Worm (Caenorhabditis elegans) whole organism, young adult: ENCODE results near the gene rps-2.
A peak's percentile ranks its signal among the peaks of the same experiment; 100 is the strongest.

Experiments used
- B0019.2 ChIP-seq: fragments of 200-800 bp; sonication (Bioruptor generic); conservative IDR thresholded peaks from 2 replicates; pipeline ENCODE4 v1.3.6; 2022; ENCODE audit warnings: missing genetic modification reagents, missing genetic modification characterization, missing compliant biosample characterization
- B0035.1 ChIP-seq: sonication (generic microtip); optimal IDR thresholded peaks from 2 replicates; lab custom pipeline; 2016; ENCODE audit warnings: missing genetic modification characterization, mild to moderate bottlenecking, missing compliant biosample characterization, missing genotype, missing genetic modification reagents
- B0336.3 ChIP-seq: fragments of 200-800 bp; sonication (Bioruptor generic); IDR thresholded peaks from 2 replicates; pipeline ENCODE4 v1.3.6; 2022; ENCODE audit warnings: missing genetic modification characterization, missing compliant biosample characterization
- C06A6.2 ChIP-seq: fragments of 200-800 bp; sonication (Bioruptor generic); conservative IDR thresholded peaks from 2 replicates; pipeline ENCODE4 v1.3.6; 2022; ENCODE audit warnings: missing genetic modification characterization, missing compliant biosample characterization
- C17E4.6 ChIP-seq: fragments of 200-800 bp; sonication (Bioruptor generic); IDR thresholded peaks from 2 replicates; pipeline ENCODE4 v1.3.6; 2022; ENCODE audit warnings: missing genetic modification reagents, missing genetic modification characterization, missing compliant biosample characterization
- F57A8.1 ChIP-seq: fragments of 200-800 bp; sonication (Bioruptor generic); optimal IDR thresholded peaks from 2 replicates; lab custom pipeline; 2018; ENCODE audit warnings: mild to moderate bottlenecking, missing genetic modification characterization, moderate library complexity, missing compliant biosample characterization
- Y67H2A.10 ChIP-seq: fragments of 200-800 bp; sonication (Bioruptor generic); conservative IDR thresholded peaks from 2 replicates; pipeline ENCODE4 v1.3.6; 2022; ENCODE audit warnings: missing genetic modification reagents, missing genetic modification characterization, missing compliant biosample characterization
- Y95B8A.8 ChIP-seq: fragments of 200-800 bp; sonication (Bioruptor generic); IDR thresholded peaks from 2 replicates; pipeline ENCODE4 v1.3.6; 2022; ENCODE audit warnings: missing genetic modification reagents, missing genetic modification characterization, missing compliant biosample characterization
- akir-1 ChIP-seq: fragments of 200-800 bp; sonication (Bioruptor generic); optimal IDR thresholded peaks from 2 replicates; lab custom pipeline; 2018; ENCODE audit warnings: mild to moderate bottlenecking, missing genetic modification characterization, moderate library complexity, missing compliant biosample characterization
- attf-5 ChIP-seq: fragments of 200-800 bp; sonication (Bioruptor generic); optimal IDR thresholded peaks from 2 replicates; lab custom pipeline; 2018; ENCODE audit warnings: mild to moderate bottlenecking, missing genetic modification characterization, missing compliant biosample characterization
- attf-6 ChIP-seq: fragments of 200-800 bp; sonication (Bioruptor generic); IDR thresholded peaks from 2 replicates; pipeline ENCODE4 v1.3.6; 2022; ENCODE audit warnings: missing genetic modification reagents, missing genetic modification characterization, missing compliant biosample characterization
- bed-2 ChIP-seq: fragments of 200-800 bp; sonication (Bioruptor generic); IDR thresholded peaks from 2 replicates; pipeline ENCODE4 v1.3.6; 2022; ENCODE audit warnings: missing genetic modification reagents, missing genetic modification characterization, missing compliant biosample characterization
- ccch-3 ChIP-seq: fragments of 200-800 bp; sonication (Bioruptor generic); optimal IDR thresholded peaks from 2 replicates; lab custom pipeline; 2018; ENCODE audit warnings: mild to moderate bottlenecking, missing genetic modification characterization, missing compliant biosample characterization
- cebp-1 ChIP-seq, 2 experiments: fragments of 200-800 bp in 1 of 2; sonication (Bioruptor generic) in 1 of 2; sonication (generic microtip) in 1 of 2; IDR thresholded peaks in 1 of 2; optimal IDR thresholded peaks in 1 of 2; 2 replicates each; pipeline versions ENCODE4 v1.3.6 to Lab custom; 2017 to 2022; ENCODE audit warnings: missing compliant biosample characterization in 2 of 2, missing genetic modification characterization in 2 of 2, mild to moderate bottlenecking in 1 of 2, missing genetic modification reagents in 1 of 2, moderate library complexity in 1 of 2
- cebp-2 ChIP-seq: fragments of 200-800 bp; sonication (Bioruptor generic); IDR thresholded peaks from 2 replicates; pipeline ENCODE4 v1.3.6; 2022; ENCODE audit warnings: missing genetic modification characterization, missing compliant biosample characterization
- ceh-100 ChIP-seq: fragments of 200-800 bp; sonication (Bioruptor generic); IDR thresholded peaks from 2 replicates; pipeline ENCODE4 v1.3.6; 2022; ENCODE audit warnings: missing genetic modification reagents, missing genetic modification characterization, missing compliant biosample characterization
- ceh-79 ChIP-seq: sonication (generic microtip); optimal IDR thresholded peaks from 2 replicates; lab custom pipeline; 2017; ENCODE audit warnings: mild to moderate bottlenecking, missing genetic modification characterization, missing compliant biosample characterization
- chd-7 ChIP-seq: sonication (generic microtip); optimal IDR thresholded peaks from 2 replicates; lab custom pipeline; 2016; ENCODE audit warnings: mild to moderate bottlenecking, missing genetic modification characterization, moderate library complexity, missing compliant biosample characterization
- egl-18 ChIP-seq: fragments of 200-800 bp; sonication (Bioruptor generic); IDR thresholded peaks from 2 replicates; pipeline ENCODE4 v1.3.6; 2022; ENCODE audit warnings: missing genetic modification reagents, missing genetic modification characterization, missing compliant biosample characterization
- egrh-3 ChIP-seq: fragments of 200-800 bp; sonication (Bioruptor generic); IDR thresholded peaks from 2 replicates; pipeline ENCODE4 v1.3.6; 2022; ENCODE audit warnings: missing genetic modification reagents, missing genetic modification characterization, missing compliant biosample characterization
- gei-17 ChIP-seq: fragments of 200-800 bp; sonication (Bioruptor generic); optimal IDR thresholded peaks from 2 replicates; lab custom pipeline; 2018; ENCODE audit warnings: mild to moderate bottlenecking, missing genetic modification characterization, missing compliant biosample characterization
- him-1 ChIP-seq: sonication (generic microtip); optimal IDR thresholded peaks from 2 replicates; lab custom pipeline; 2016; ENCODE audit warnings: missing genotype, missing genetic modification reagents, missing genetic modification characterization, missing compliant biosample characterization
- hrde-1 ChIP-seq: sonication (generic microtip); optimal IDR thresholded peaks from 2 replicates; lab custom pipeline; 2016; ENCODE audit warnings: missing genetic modification characterization, mild to moderate bottlenecking, missing compliant biosample characterization, moderate library complexity, missing genotype, missing genetic modification reagents, borderline replicate concordance
- hsf-1 ChIP-seq: fragments of 200-800 bp; sonication (Bioruptor generic); IDR thresholded peaks from 2 replicates; pipeline ENCODE4 v1.3.6; 2022; ENCODE audit warnings: missing genetic modification reagents, missing genetic modification characterization, missing compliant biosample characterization
- lag-1 ChIP-seq: fragments of 200-800 bp; sonication (Bioruptor generic); IDR thresholded peaks from 2 replicates; pipeline ENCODE4 v1.3.6; 2022; ENCODE audit warnings: missing genetic modification reagents, missing genetic modification characterization, missing compliant biosample characterization
- let-607 ChIP-seq, 2 experiments: fragments of 200-800 bp in 1 of 2; sonication (Bioruptor generic) in 1 of 2; sonication (generic microtip) in 1 of 2; optimal IDR thresholded peaks; 2 replicates each; lab custom pipeline; 2016 to 2018; ENCODE audit warnings: mild to moderate bottlenecking in 2 of 2, missing compliant biosample characterization in 2 of 2, missing genetic modification characterization in 2 of 2, moderate library complexity in 2 of 2, missing genotype in 1 of 2
- lin-26 ChIP-seq: fragments of 200-800 bp; sonication (Bioruptor generic); IDR thresholded peaks from 2 replicates; pipeline ENCODE4 v1.3.6; 2022; ENCODE audit warnings: missing genetic modification reagents, missing genetic modification characterization, missing compliant biosample characterization
- lin-35 ChIP-seq, 3 experiments: fragments of 150-350 bp in 2 of 3; sonication (generic microtip) in 1 of 3; optimal IDR thresholded peaks; 2 replicates each; lab custom pipeline; 2014 to 2018; ENCODE audit warnings: missing biosample characterization in 3 of 3, missing genetic modification characterization in 3 of 3, missing genetic modification reagents in 3 of 3
- lin-40 ChIP-seq: sonication (generic microtip); optimal IDR thresholded peaks from 2 replicates; lab custom pipeline; 2016; ENCODE audit warnings: missing genetic modification characterization, mild to moderate bottlenecking, missing compliant biosample characterization, missing genotype, missing genetic modification reagents
- lsl-1 ChIP-seq: fragments of 200-800 bp; sonication (Bioruptor generic); optimal IDR thresholded peaks from 2 replicates; lab custom pipeline; 2018; ENCODE audit warnings: mild to moderate bottlenecking, missing genetic modification characterization, moderate library complexity, missing compliant biosample characterization
- madf-10 ChIP-seq: sonication (generic microtip); optimal IDR thresholded peaks from 2 replicates; lab custom pipeline; 2016; ENCODE audit warnings: mild to moderate bottlenecking, missing genetic modification characterization, missing compliant biosample characterization
- madf-3 ChIP-seq: fragments of 200-800 bp; sonication (Bioruptor generic); IDR thresholded peaks from 2 replicates; pipeline ENCODE4 v1.3.6; 2022; ENCODE audit warnings: missing genetic modification reagents, missing genetic modification characterization, missing compliant biosample characterization
- madf-6 ChIP-seq: fragments of 200-800 bp; sonication (Bioruptor generic); IDR thresholded peaks from 2 replicates; pipeline ENCODE4 v1.3.6; 2022; ENCODE audit warnings: missing genetic modification reagents, missing genetic modification characterization, missing compliant biosample characterization
- mcd-1 ChIP-seq: fragments of 200-800 bp; sonication (Bioruptor generic); IDR thresholded peaks from 2 replicates; pipeline ENCODE4 v1.3.6; 2022; ENCODE audit warnings: missing genetic modification reagents, missing genetic modification characterization, missing compliant biosample characterization
- nfya-1 ChIP-seq: sonication (generic microtip); optimal IDR thresholded peaks from 2 replicates; lab custom pipeline; 2017; ENCODE audit warnings: antibody characterized with exemption, missing compliant biosample characterization, missing genetic modification characterization, borderline replicate concordance; ENCODE audit not compliant: insufficient read depth
- repo-1 ChIP-seq: sonication (generic microtip); optimal IDR thresholded peaks from 2 replicates; lab custom pipeline; 2017; ENCODE audit warnings: mild to moderate bottlenecking, missing genetic modification characterization, missing compliant biosample characterization
- rpc-1 ChIP-seq, 2 experiments: fragments of 150-350 bp in 1 of 2; sonication (generic microtip) in 1 of 2; optimal IDR thresholded peaks; 2 replicates each; lab custom pipeline; 2014 to 2018; ENCODE audit warnings: missing biosample characterization in 1 of 2, missing genetic modification characterization in 1 of 2, missing genetic modification reagents in 1 of 2, missing genotype in 1 of 2
- sdz-38 ChIP-seq: sonication (generic microtip); optimal IDR thresholded peaks from 2 replicates; lab custom pipeline; 2016; ENCODE audit warnings: missing genotype, missing genetic modification characterization, missing compliant biosample characterization
- sea-2 ChIP-seq: fragments of 200-800 bp; sonication (Bioruptor generic); IDR thresholded peaks from 2 replicates; pipeline ENCODE4 v1.3.6; 2022; ENCODE audit warnings: missing genetic modification characterization, missing compliant biosample characterization
- snpc-3.4 ChIP-seq: sonication (generic microtip); optimal IDR thresholded peaks from 2 replicates; lab custom pipeline; 2017; ENCODE audit warnings: missing genetic modification characterization, mild to moderate bottlenecking, missing compliant biosample characterization, antibody characterized with exemption, moderate library complexity, missing genotype, missing genetic modification reagents
- tbp1 ChIP-seq: fragments of 200-800 bp; sonication (Bioruptor generic); optimal IDR thresholded peaks from 2 replicates; lab custom pipeline; 2018; ENCODE audit warnings: mild to moderate bottlenecking, missing genetic modification characterization, missing compliant biosample characterization
- tbx-9 ChIP-seq: sonication (generic microtip); optimal IDR thresholded peaks from 2 replicates; lab custom pipeline; 2016; ENCODE audit warnings: borderline replicate concordance, missing genetic modification characterization, inconsistent platforms, missing compliant biosample characterization
- unc-130 ChIP-seq: sonication (generic microtip); optimal IDR thresholded peaks from 2 replicates; lab custom pipeline; 2016; ENCODE audit warnings: missing genetic modification reagents, missing genetic modification characterization, missing compliant biosample characterization
- ztf-22 ChIP-seq: fragments of 200-800 bp; sonication (Bioruptor generic); optimal IDR thresholded peaks from 2 replicates; lab custom pipeline; 2018; ENCODE audit warnings: mild to moderate bottlenecking, missing genetic modification characterization, moderate library complexity, missing compliant biosample characterization
- ztf-26 ChIP-seq: sonication (generic microtip); optimal IDR thresholded peaks from 2 replicates; lab custom pipeline; 2017; ENCODE audit warnings: missing genetic modification characterization, missing compliant biosample characterization
- ztf-3 ChIP-seq: fragments of 200-800 bp; sonication (Bioruptor generic); optimal IDR thresholded peaks from 2 replicates; lab custom pipeline; 2018; ENCODE audit warnings: mild to moderate bottlenecking, missing genetic modification characterization, missing compliant biosample characterization

Gene rps-2

ce11 chrIV:7902221-7902904 lies 23.8 kb downstream of the rps-2 start, which contains the start of gene arp-11 (continued):
- TF ChIP-seq attf-5 (GFP tag; lab: Kevin White, UChicago): peak; percentile 84
- no peak for TF ChIP-seq hrde-1 (tag; lab: Kevin White, UChicago)
- no peak for TF ChIP-seq rpc-1 (optimal IDR thresholded peaks at IDR 0.05; lab: Kevin White, UChicago)
- TF ChIP-seq rpc-1 (tag; optimal IDR thresholded peaks at IDR 0.05; lab: Kevin White, UChicago): no peak
- TF ChIP-seq ztf-3 (GFP tag; lab: Kevin White, UChicago): no peak
- no peak for TF ChIP-seq ceh-100 (GFP tag; lab: Robert Waterston, UW)
- TF ChIP-seq sea-2: no peak
- no peak for TF ChIP-seq sdz-38 (tag; lab: Kevin White, UChicago)
- TF ChIP-seq lsl-1 (GFP tag; lab: Kevin White, UChicago): peak; percentile 65
- TF ChIP-seq B0336.3 (GFP tag; lab: Robert Waterston, UW): 0 out of 2 replicates have a peak, but pooled peaks have one; percentile 22
- no peak for TF ChIP-seq hsf-1 (GFP tag; lab: Robert Waterston, UW)
- no peak for TF ChIP-seq cebp-2 (GFP tag; lab: Robert Waterston, UW)
- peak in 1 of 3 experiments; percentile 49 for TF ChIP-seq lin-35 (GFP tag; optimal IDR thresholded peaks at IDR 0.05; lab: Kevin White, UChicago)
- TF ChIP-seq C06A6.2 (GFP tag; lab: Robert Waterston, UW): no peak
- no peak for TF ChIP-seq ztf-22 (GFP tag; lab: Kevin White, UChicago)
- TF ChIP-seq akir-1 (GFP tag; lab: Kevin White, UChicago): no peak
- TF ChIP-seq chd-7 (tag; lab: Kevin White, UChicago): no peak
- TF ChIP-seq attf-6 (GFP tag; lab: Robert Waterston, UW): no peak
- TF ChIP-seq lag-1 (GFP tag; lab: Robert Waterston, UW): no peak
- TF ChIP-seq gei-17 (GFP tag; lab: Kevin White, UChicago): no peak
- no peak for TF ChIP-seq him-1 (tag; lab: Kevin White, UChicago)
- no peak for TF ChIP-seq mcd-1 (GFP tag; lab: Robert Waterston, UW)
- peak; percentile 45 for TF ChIP-seq tbp1 (GFP tag; lab: Kevin White, UChicago)
- no peak for TF ChIP-seq tbx-9 (tag; lab: Kevin White, UChicago)
- TF ChIP-seq B0035.1: no peak
- TF ChIP-seq lin-26: no peak
- peak; percentile 11 for TF ChIP-seq snpc-3.4 (tag; lab: Kevin White, UChicago)
- no peak for TF ChIP-seq F57A8.1 (GFP tag; lab: Kevin White, UChicago)
- peak; percentile 60 for TF ChIP-seq lin-40
- TF ChIP-seq bed-2 (GFP tag; lab: Robert Waterston, UW): no peak
- TF ChIP-seq ztf-26 (tag; lab: Kevin White, UChicago): no peak
- peak; percentile 61; the same call in 1 of the 2 replicates for TF ChIP-seq madf-6 (GFP tag; lab: Robert Waterston, UW)
- no peak for TF ChIP-seq ccch-3 (GFP tag; lab: Kevin White, UChicago)
- no peak for TF ChIP-seq egl-18 (GFP tag; lab: Robert Waterston, UW)
- no peak for TF ChIP-seq egrh-3 (GFP tag; lab: Robert Waterston, UW)
- no peak for TF ChIP-seq unc-130 (GFP tag; lab: Kevin White, UChicago)
- TF ChIP-seq B0019.2 (GFP tag; lab: Robert Waterston, UW): no peak
- peak in 1 of 2 experiments; percentile 1 for TF ChIP-seq let-607 (tag; optimal IDR thresholded peaks at IDR 0.05; lab: Kevin White, UChicago)
- no peak for TF ChIP-seq Y95B8A.8 (GFP tag; lab: Robert Waterston, UW)
- TF ChIP-seq C17E4.6 (GFP tag; lab: Robert Waterston, UW): no peak
- no peak for TF ChIP-seq Y67H2A.10 (GFP tag; lab: Robert Waterston, UW)
- TF ChIP-seq ceh-79 (tag; lab: Kevin White, UChicago): no peak
- TF ChIP-seq madf-10 (tag; lab: Kevin White, UChicago): peak; percentile 46
- no peak for TF ChIP-seq nfya-1
- no peak for TF ChIP-seq cebp-1 (GFP tag; IDR thresholded peaks at IDR 0.05; lab: Robert Waterston, UW)
- peak; percentile 60 for TF ChIP-seq cebp-1 (tag; optimal IDR thresholded peaks at IDR 0.05; lab: Kevin White, UChicago)
- no peak for TF ChIP-seq madf-3
- TF ChIP-seq repo-1 (tag; lab: Kevin White, UChicago): no peak
